Fruit fly (Drosophila melanogaster): ENCODE measurements around the gene CG33509.

DNA sequence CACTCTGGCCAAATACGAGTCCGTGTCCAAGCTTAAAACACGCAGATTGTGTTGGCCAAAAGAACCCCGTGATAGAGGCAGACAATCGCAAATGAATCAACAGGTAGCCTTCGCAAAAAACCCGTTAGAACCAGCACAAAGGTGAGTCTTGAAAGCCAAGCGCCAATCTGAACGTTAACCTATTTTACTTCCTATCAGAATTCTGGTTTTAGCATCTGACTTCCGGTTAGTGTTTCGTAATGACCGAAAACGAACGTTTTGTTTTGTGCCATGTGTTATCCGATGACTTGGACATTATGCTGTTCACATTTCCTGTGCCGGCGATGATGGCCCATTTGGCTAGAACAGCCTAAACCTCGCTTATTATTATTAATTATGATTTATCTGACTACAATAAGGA lies 13.9 kb downstream of the CG33509 start:
- TF ChIP-seq pan (optimal IDR thresholded peaks at IDR 0.05) (no peak), psq (optimal IDR thresholded peaks at IDR 0.05) (no peak), EcR (GFP tag; optimal IDR thresholded peaks at IDR 0.05) (no peak)
